Fruit fly (Drosophila melanogaster) whole organism, wandering third instar larva: Measurements from ENCODE around the gene CG33773.

ENCODE experiments used
- CG32264 ChIP-seq: fragments of 200-800 bp; sonication (Bioruptor generic); optimal IDR thresholded peaks from 2 replicates; lab custom pipeline; 2016; ENCODE audit warnings: missing biosample characterization, missing genetic modification characterization
- Dif ChIP-seq: fragments of 200-275, 200-300 bp; sonication (Bioruptor generic); optimal IDR thresholded peaks from 2 replicates; lab custom pipeline; 2018; ENCODE audit warnings: missing biosample characterization, missing genetic modification characterization; ENCODE audit not compliant: partially characterized antibody
- GATAd ChIP-seq: sonication (Bioruptor generic); optimal IDR thresholded peaks from 2 replicates; lab custom pipeline; 2016; ENCODE audit warnings: missing biosample characterization, missing genetic modification characterization
- HLH106 ChIP-seq: fragments of 200-800 bp; optimal IDR thresholded peaks from 3 replicates; lab custom pipeline; 2019; ENCODE audit warnings: missing biosample characterization, mild to moderate bottlenecking, missing genetic modification characterization, moderate library complexity
- Hr78 ChIP-seq: fragments of >200 bp; optimal IDR thresholded peaks from 2 replicates; lab custom pipeline; 2017; ENCODE audit warnings: missing biosample characterization, missing genetic modification characterization
- Mio ChIP-seq: sonication (Bioruptor generic); optimal IDR thresholded peaks from 2 replicates; lab custom pipeline; 2016; ENCODE audit warnings: missing biosample characterization, missing genetic modification characterization
- Myc ChIP-seq: fragments of >200 bp; optimal IDR thresholded peaks from 2 replicates; lab custom pipeline; 2017
- N ChIP-seq: fragments of >200 bp; optimal IDR thresholded peaks from 2 replicates; lab custom pipeline; 2018; ENCODE audit warnings: missing biosample characterization, missing external identifiers, missing genetic modification characterization
- Rel ChIP-seq, 2 experiments: fragments of 200-800 bp; sonication (Bioruptor generic) in 1 of 2; optimal IDR thresholded peaks; 2 replicates in 1 of 2; 3 replicates in 1 of 2; lab custom pipeline; 2016 to 2019; ENCODE audit warnings: mild to moderate bottlenecking in 2 of 2, missing biosample characterization in 2 of 2, missing genetic modification characterization in 2 of 2, moderate library complexity in 1 of 2
- Sp1 ChIP-seq: fragments of 200-800 bp; sonication (Bioruptor generic); optimal IDR thresholded peaks from 3 replicates; lab custom pipeline; 2019; ENCODE audit warnings: missing biosample characterization, mild to moderate bottlenecking, missing genetic modification characterization, moderate library complexity
- Vsx2 ChIP-seq: fragments of 200-300, 225-300 bp; sonication (Bioruptor generic); optimal IDR thresholded peaks from 2 replicates; lab custom pipeline; 2018; ENCODE audit warnings: missing biosample characterization, missing genetic modification characterization; ENCODE audit not compliant: partially characterized antibody
- br ChIP-seq: fragments of 200-800 bp; sonication (Bioruptor generic); optimal IDR thresholded peaks from 2 replicates; lab custom pipeline; 2016; ENCODE audit warnings: missing biosample characterization, missing genetic modification characterization
- brk ChIP-seq: fragments of 200-800 bp; sonication (Bioruptor generic); optimal IDR thresholded peaks from 2 replicates; lab custom pipeline; 2016; ENCODE audit warnings: missing biosample characterization, mild to moderate bottlenecking, missing genetic modification characterization
- dl ChIP-seq, 2 experiments: fragments of 175-275, 200-275 bp in 1 of 2; fragments of 200-275 bp in 1 of 2; sonication (Bioruptor generic); optimal IDR thresholded peaks; lab custom pipeline; 2018; ENCODE audit warnings: mild to moderate bottlenecking in 2 of 2, missing biosample characterization in 2 of 2, missing genetic modification characterization in 2 of 2, moderate library complexity in 2 of 2; ENCODE audit not compliant: partially characterized antibody in 2 of 2, insufficient read depth in 1 of 2
- dmrt93B ChIP-seq: fragments of 200-800 bp; sonication (Bioruptor generic); optimal IDR thresholded peaks from 2 replicates; lab custom pipeline; 2018; ENCODE audit warnings: missing biosample characterization, mild to moderate bottlenecking, missing genetic modification characterization
- dsf ChIP-seq: sonication (Bioruptor generic); optimal IDR thresholded peaks from 2 replicates; lab custom pipeline; 2016; ENCODE audit warnings: missing biosample characterization, missing genetic modification characterization, borderline replicate concordance
- ey ChIP-seq: fragments of 200-800 bp; sonication (Bioruptor generic); optimal IDR thresholded peaks from 2 replicates; lab custom pipeline; 2016; ENCODE audit warnings: missing biosample characterization, missing genetic modification characterization
- foxo ChIP-seq, 2 experiments: fragments of 200-800 bp; sonication (Bioruptor generic); optimal IDR thresholded peaks; 2 replicates in 1 of 2; 3 replicates in 1 of 2; lab custom pipeline; 2016 to 2017; ENCODE audit warnings: missing biosample characterization in 2 of 2, missing genetic modification characterization in 2 of 2
- fru ChIP-seq: fragments of 200-800 bp; sonication (Bioruptor generic); optimal IDR thresholded peaks from 3 replicates; lab custom pipeline; 2016; ENCODE audit warnings: missing biosample characterization, mild to moderate bottlenecking, missing genetic modification characterization
- h ChIP-seq: fragments of 200-800 bp; sonication (Bioruptor generic); optimal IDR thresholded peaks from 3 replicates; lab custom pipeline; 2016; ENCODE audit warnings: missing biosample characterization, mild to moderate bottlenecking, missing genetic modification characterization
- jim ChIP-seq: fragments of 175-275, 200-325 bp; sonication (Bioruptor generic); optimal IDR thresholded peaks from 2 replicates; lab custom pipeline; 2016; ENCODE audit warnings: missing biosample characterization, mild to moderate bottlenecking, missing genetic modification characterization
- lola ChIP-seq: fragments of >200 bp; optimal IDR thresholded peaks from 2 replicates; lab custom pipeline; 2017; ENCODE audit warnings: missing biosample characterization, missing genetic modification characterization
- pan ChIP-seq: fragments of >200 bp; optimal IDR thresholded peaks from 2 replicates; lab custom pipeline; 2017
- rgr ChIP-seq: fragments of 200-800 bp; sonication (Bioruptor generic); optimal IDR thresholded peaks from 3 replicates; lab custom pipeline; 2016; ENCODE audit warnings: missing biosample characterization, mild to moderate bottlenecking, missing genetic modification characterization
- sage ChIP-seq: fragments of 200-800 bp; sonication (Bioruptor generic); optimal IDR thresholded peaks from 2 replicates; lab custom pipeline; 2016; ENCODE audit warnings: missing biosample characterization, mild to moderate bottlenecking, missing genetic modification characterization
- sv ChIP-seq: fragments of 200-800 bp; sonication (Bioruptor generic); optimal IDR thresholded peaks from 3 replicates; lab custom pipeline; 2016; ENCODE audit warnings: missing biosample characterization, missing genetic modification characterization
- tai ChIP-seq: sonication (Bioruptor generic); optimal IDR thresholded peaks from 2 replicates; lab custom pipeline; 2016; ENCODE audit warnings: missing biosample characterization, missing genetic modification characterization
- usp ChIP-seq: fragments of >200 bp; optimal IDR thresholded peaks from 2 replicates; lab custom pipeline; 2017; ENCODE audit warnings: missing biosample characterization, missing genetic modification characterization
- woc ChIP-seq: sonication (Bioruptor generic); optimal IDR thresholded peaks from 2 replicates; lab custom pipeline; 2016; ENCODE audit warnings: missing biosample characterization, mild to moderate bottlenecking, missing genetic modification characterization

CG33773 gene

dm6 chr3R:31016715-31017114 is 18.4 kb upstream of the CG33773 start, which contains the start of gene 5-HT7:
Gene 5-HT7 (minus strand): TSS chr3R:31016875.
- TF ChIP-seq Dif (GFP tag; lab: Kevin White, UChicago) (peak; percentile 38), dl (GFP tag; optimal IDR thresholded peaks at IDR 0.05; lab: Kevin White, UChicago; ENCODE audit: insufficient read depth in 1 of 2, partially characterized antibody in 2 of 2) (peak in 1 of 2 experiments; percentile 59), pan (lab: Kevin White, UChicago) (no peak), Hr78 (no peak), h (no peak), HLH106 (tag; lab: Kevin White, UChicago) (no peak), GATAd (GFP tag; lab: Kevin White, UChicago) (no peak), dsf (no peak), N (GFP tag; lab: Kevin White, UChicago) (no peak), Vsx2 (GFP tag; lab: Kevin White, UChicago) (peak; percentile 15), sage (GFP tag; lab: Kevin White, UChicago) (no peak), foxo (GFP tag; optimal IDR thresholded peaks at IDR 0.05; lab: Kevin White, UChicago) (no peak)

dm6 chr3R:31019662-31020061 is 15.5 kb upstream of the CG33773 start:
- TF ChIP-seq Myc (lab: Kevin White, UChicago) (peak; percentile 28), HLH106 (tag; lab: Kevin White, UChicago) (peak; percentile 4), lola (no peak)

- TF ChIP-seq usp (GFP tag; lab: Kevin White, UChicago) (no peak), tai (GFP tag; lab: Kevin White, UChicago) (no peak), GATAd (GFP tag; lab: Kevin White, UChicago) (no peak), CG32264 (GFP tag; lab: Kevin White, UChicago) (no peak)
These were observed 14.4 kb upstream of the CG33773 start for dm6 chr3R:31020762-31021161.

dm6 chr3R:31038473-31039424 is 3.6 kb downstream of the CG33773 start, which contains the start of gene CanA1:
Gene CanA1 (plus strand): TSS chr3R:31039374.
- no peak for TF ChIP-seq pan (lab: Kevin White, UChicago)
- TF ChIP-seq br = no peak
- TF ChIP-seq ey = no peak

dm6 chr3R:31045005-31045404 is 9.9 kb downstream of the CG33773 start, which contains the start of gene CG33920:
Gene CG33920 (minus strand): TSS chr3R:31045105.
- no peak for TF ChIP-seq tai (GFP tag; lab: Kevin White, UChicago)
- no peak for TF ChIP-seq HLH106 (tag; lab: Kevin White, UChicago)
- no peak for TF ChIP-seq pan (lab: Kevin White, UChicago)
- no peak for TF ChIP-seq Myc (lab: Kevin White, UChicago)
- no peak for TF ChIP-seq Rel (GFP tag; optimal IDR thresholded peaks at IDR 0.05; lab: Kevin White, UChicago)
- TF ChIP-seq Rel (tag; optimal IDR thresholded peaks at IDR 0.05; lab: Kevin White, UChicago) = no peak
- no peak for TF ChIP-seq Sp1 (GFP tag; lab: Kevin White, UChicago)
- no peak for TF ChIP-seq sv (GFP tag; lab: Kevin White, UChicago)
- no peak for TF ChIP-seq Dif (GFP tag; lab: Kevin White, UChicago)
- no peak for TF ChIP-seq dsf
- TF ChIP-seq N (GFP tag; lab: Kevin White, UChicago) = no peak
- no peak for TF ChIP-seq br
- TF ChIP-seq, all 38 proteins: peak for 0

dm6 chr3R:31048629-31049028 is 13.5 kb downstream of the CG33773 start, which contains the start of gene Alp4:
Gene Alp4 (plus strand): TSS chr3R:31048929.
- TF ChIP-seq woc (GFP tag; lab: Kevin White, UChicago) (no peak), dl (GFP tag; optimal IDR thresholded peaks at IDR 0.05; lab: Kevin White, UChicago; ENCODE audit: insufficient read depth in 1 of 2, partially characterized antibody in 2 of 2) (no peak), Mio (GFP tag; lab: Kevin White, UChicago) (no peak), fru (GFP tag; lab: Kevin White, UChicago) (no peak), Dif (GFP tag; lab: Kevin White, UChicago) (no peak), CG32264 (GFP tag; lab: Kevin White, UChicago) (no peak), GATAd (GFP tag; lab: Kevin White, UChicago) (no peak), rgr (GFP tag; lab: Kevin White, UChicago) (no peak), brk (GFP tag; lab: Kevin White, UChicago) (no peak), Rel (GFP tag; optimal IDR thresholded peaks at IDR 0.05; lab: Kevin White, UChicago) (no peak), Rel (tag; optimal IDR thresholded peaks at IDR 0.05; lab: Kevin White, UChicago) (no peak), h (no peak), jim (GFP tag; lab: Kevin White, UChicago) (no peak), dmrt93B (no peak), tai (GFP tag; lab: Kevin White, UChicago) (no peak), dsf (no peak)
